Worm (Caenorhabditis elegans): ENCODE data around the gene srh-301.

DNA sequence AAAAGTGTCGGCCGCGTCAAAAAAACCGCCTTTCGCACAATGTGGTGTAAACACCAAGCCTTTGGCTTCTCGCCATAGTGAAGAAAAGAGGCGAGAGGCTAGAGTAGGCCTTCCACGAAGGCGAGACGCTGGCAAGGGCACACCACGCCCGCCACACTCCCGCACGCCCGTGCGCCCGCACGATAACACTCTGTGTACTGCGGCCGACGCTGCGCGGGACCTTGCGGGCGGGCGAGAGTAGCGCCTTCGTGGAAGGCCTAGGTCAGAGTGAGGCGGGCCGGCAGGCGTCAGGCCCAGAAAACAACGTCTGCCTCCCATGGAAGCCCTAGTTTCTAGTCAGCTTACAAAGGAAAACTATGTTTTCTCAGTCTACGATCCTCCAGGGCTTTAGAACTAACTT lies 12.6 kb upstream of the srh-301 start:
- TF ChIP-seq unc-62 (GFP tag; optimal IDR thresholded peaks at IDR 0.05) (no peak), ceh-83 (GFP tag; optimal IDR thresholded peaks at IDR 0.05) (no peak), nhr-28 (tag; optimal IDR thresholded peaks at IDR 0.05) (no peak), nhr-237 (tag; optimal IDR thresholded peaks at IDR 0.05) (no peak), sem-2 (GFP tag; optimal IDR thresholded peaks at IDR 0.05) (no peak), unc-39 (tag; optimal IDR thresholded peaks at IDR 0.05) (no peak), nhr-76 (tag; optimal IDR thresholded peaks at IDR 0.05) (no peak), mls-2 (tag; optimal IDR thresholded peaks at IDR 0.05) (no peak), nhr-12 (tag; optimal IDR thresholded peaks at IDR 0.05) (no peak), lsy-2 (tag; optimal IDR thresholded peaks at IDR 0.05) (no peak), lin-13 (tag; optimal IDR thresholded peaks at IDR 0.05) (no peak), elt-1 (tag; optimal IDR thresholded peaks at IDR 0.05; ENCODE audit: borderline replicate concordance, insufficient read depth) (no peak)

Measured in whole organism, mixed stage, embryonic.